Fruit fly (Drosophila melanogaster) whole organism, embryonic: ENCODE data around the gene CG43448.

Source experiments
- Bgb ChIP-seq: fragments of 200-800 bp; sonication (Bioruptor generic); IDR thresholded peaks from 2 replicates; pipeline ENCODE4 v1.3.6; 2022; ENCODE audit warnings: missing biosample characterization, missing genetic modification characterization; ENCODE audit not compliant: partially characterized antibody
- Blimp-1 ChIP-seq: fragments of 200-800 bp; sonication (Bioruptor generic); optimal IDR thresholded peaks from 3 replicates; lab custom pipeline; 2018; ENCODE audit warnings: missing biosample characterization, missing genetic modification characterization, mild to moderate bottlenecking, moderate library complexity, missing genetic modification reagents
- CG11093 ChIP-seq: fragments of 200-800 bp; sonication (Bioruptor generic); IDR thresholded peaks from 3 replicates; pipeline ENCODE4 v1.3.6; 2022; ENCODE audit warnings: missing biosample characterization, missing genetic modification characterization
- CG11695 ChIP-seq: fragments of 200-800 bp; sonication (Bioruptor generic); IDR thresholded peaks from 3 replicates; pipeline ENCODE4 v1.3.6; 2022; ENCODE audit warnings: missing biosample characterization, missing genetic modification characterization
- CG12236 ChIP-seq: fragments of 200-800 bp; sonication (Bioruptor generic); optimal IDR thresholded peaks from 2 replicates; lab custom pipeline; 2016; ENCODE audit warnings: missing biosample characterization, missing genetic modification characterization
- CG15479 ChIP-seq: fragments of 200-800 bp; sonication (Bioruptor generic); optimal IDR thresholded peaks from 3 replicates; lab custom pipeline; 2019; ENCODE audit warnings: missing biosample characterization, mild to moderate bottlenecking, missing genetic modification characterization, moderate library complexity
- CG15601 ChIP-seq: fragments of 200-800 bp; sonication (Bioruptor generic); optimal IDR thresholded peaks from 3 replicates; lab custom pipeline; 2019; ENCODE audit warnings: missing biosample characterization, mild to moderate bottlenecking, missing genetic modification characterization, moderate library complexity
- CG17186 ChIP-seq: fragments of 200-800 bp; sonication (Bioruptor generic); optimal IDR thresholded peaks from 3 replicates; lab custom pipeline; 2017; ENCODE audit warnings: missing biosample characterization, missing genetic modification reagents, missing genetic modification characterization
- CG17361 ChIP-seq: fragments of 200-800 bp; sonication (Bioruptor generic); IDR thresholded peaks from 3 replicates; pipeline ENCODE4 v1.3.6; 2022; ENCODE audit warnings: missing biosample characterization, missing genetic modification characterization
- CG17829 ChIP-seq: fragments of 200-800 bp; optimal IDR thresholded peaks from 2 replicates; lab custom pipeline; 2019; ENCODE audit warnings: missing biosample characterization, mild to moderate bottlenecking, missing genetic modification characterization, moderate library complexity
- CG17912 ChIP-seq: fragments of 200-800 bp; sonication (Bioruptor generic); optimal IDR thresholded peaks from 2 replicates; lab custom pipeline; 2018; ENCODE audit warnings: missing biosample characterization, mild to moderate bottlenecking, missing genetic modification characterization
- CG2129 ChIP-seq: fragments of 200-800 bp; sonication (Bioruptor generic); IDR thresholded peaks from 2 replicates; pipeline ENCODE4 v1.3.6; 2022; ENCODE audit warnings: missing biosample characterization, missing genetic modification characterization; ENCODE audit not compliant: partially characterized antibody
- CG3065 ChIP-seq: fragments of 200-800 bp; sonication (Bioruptor generic); optimal IDR thresholded peaks from 2 replicates; lab custom pipeline; 2016; ENCODE audit warnings: missing biosample characterization, missing genetic modification characterization
- CG32767 ChIP-seq: fragments of 200-800 bp; sonication (Bioruptor generic); IDR thresholded peaks from 2 replicates; pipeline ENCODE4 v1.3.6; 2022; ENCODE audit warnings: missing biosample characterization, missing genetic modification characterization
- CG43689 ChIP-seq: fragments of 200-800 bp; sonication (Bioruptor generic); IDR thresholded peaks from 2 replicates; pipeline ENCODE4 v1.3.6; 2022; ENCODE audit warnings: missing biosample characterization, missing genetic modification characterization
- CG6689 ChIP-seq: fragments of 200-800 bp; sonication (Bioruptor generic); IDR thresholded peaks from 2 replicates; pipeline ENCODE4 v1.3.6; 2022; ENCODE audit warnings: missing biosample characterization, missing genetic modification characterization
- CG8089 ChIP-seq: fragments of 200-800 bp; sonication (Bioruptor generic); optimal IDR thresholded peaks from 3 replicates; lab custom pipeline; 2016; ENCODE audit warnings: missing biosample characterization, missing genetic modification characterization
- CG9609 ChIP-seq: fragments of 200-800 bp; sonication (Bioruptor generic); optimal IDR thresholded peaks from 3 replicates; lab custom pipeline; 2016; ENCODE audit warnings: missing biosample characterization, missing genetic modification characterization
- D19A ChIP-seq: fragments of 200-800 bp; optimal IDR thresholded peaks from 3 replicates; lab custom pipeline; 2019; ENCODE audit warnings: missing biosample characterization, mild to moderate bottlenecking, missing genetic modification characterization, moderate library complexity
- Doc3 ChIP-seq: fragments of 200-800 bp; sonication (Bioruptor generic); IDR thresholded peaks from 3 replicates; pipeline ENCODE4 v1.3.6; 2022; ENCODE audit warnings: missing biosample characterization, missing genetic modification characterization; ENCODE audit not compliant: partially characterized antibody
- Fer2 ChIP-seq: fragments of 200-800 bp; sonication (Bioruptor generic); optimal IDR thresholded peaks from 2 replicates; lab custom pipeline; 2018; ENCODE audit warnings: missing biosample characterization, mild to moderate bottlenecking, missing genetic modification characterization, moderate library complexity
- HLH3B ChIP-seq: fragments of 200-800 bp; sonication (Bioruptor generic); IDR thresholded peaks from 2 replicates; pipeline ENCODE4 v1.3.6; 2022; ENCODE audit warnings: missing biosample characterization, missing genetic modification characterization
- HLH54F ChIP-seq: fragments of 200-800 bp; sonication (Bioruptor generic); optimal IDR thresholded peaks from 3 replicates; lab custom pipeline; 2016; ENCODE audit warnings: missing biosample characterization, missing genetic modification characterization
- MESR4 ChIP-seq: fragments of 200-800 bp; sonication (Bioruptor generic); optimal IDR thresholded peaks from 2 replicates; lab custom pipeline; 2018; ENCODE audit warnings: missing biosample characterization, mild to moderate bottlenecking, missing genetic modification characterization, moderate library complexity
- NC2β ChIP-seq: fragments of 200-800 bp; sonication (Bioruptor generic); optimal IDR thresholded peaks from 2 replicates; lab custom pipeline; 2016; ENCODE audit warnings: missing biosample characterization, missing genetic modification characterization
- NFAT ChIP-seq: fragments of 200-800 bp; sonication (Bioruptor generic); IDR thresholded peaks from 2 replicates; pipeline ENCODE4 v1.3.6; 2022; ENCODE audit warnings: missing biosample characterization, missing genetic modification characterization
- Neu2 ChIP-seq: fragments of 200-800 bp; sonication (Bioruptor generic); optimal IDR thresholded peaks from 3 replicates; lab custom pipeline; 2016; ENCODE audit warnings: missing biosample characterization, missing genetic modification characterization, borderline replicate concordance
- Optix ChIP-seq: fragments of 200-800 bp; sonication (Bioruptor generic); IDR thresholded peaks from 3 replicates; pipeline ENCODE4 v1.3.6; 2022; ENCODE audit warnings: missing biosample characterization, missing genetic modification characterization
- PHDP ChIP-seq: fragments of 200-800 bp; sonication (Bioruptor generic); optimal IDR thresholded peaks from 3 replicates; lab custom pipeline; 2018; ENCODE audit warnings: missing biosample characterization, mild to moderate bottlenecking, missing genetic modification characterization, moderate library complexity
- Scr ChIP-seq: fragments of 200-800 bp; sonication (Bioruptor generic); IDR thresholded peaks from 2 replicates; pipeline ENCODE4 v1.3.6; 2022; ENCODE audit warnings: missing biosample characterization, missing genetic modification characterization; ENCODE audit not compliant: partially characterized antibody
- Sry-β ChIP-seq: fragments of 200-800 bp; sonication (Bioruptor generic); optimal IDR thresholded peaks from 2 replicates; lab custom pipeline; 2018; ENCODE audit warnings: missing biosample characterization, mild to moderate bottlenecking, missing genetic modification characterization, moderate library complexity
- Sry-δ ChIP-seq: fragments of 200-800 bp; sonication (Bioruptor generic); optimal IDR thresholded peaks from 2 replicates; lab custom pipeline; 2016; ENCODE audit warnings: missing biosample characterization, missing genetic modification characterization
- ab ChIP-seq: fragments of 200-800 bp; sonication (Bioruptor generic); optimal IDR thresholded peaks from 2 replicates; lab custom pipeline; 2016; ENCODE audit warnings: missing biosample characterization, missing genetic modification characterization
- aop ChIP-seq: fragments of 200-800 bp; sonication (Bioruptor generic); IDR thresholded peaks from 2 replicates; pipeline ENCODE4 v1.3.6; 2022; ENCODE audit warnings: missing biosample characterization, missing genetic modification characterization
- bbx ChIP-seq: fragments of 200-800 bp; sonication (Bioruptor generic); IDR thresholded peaks from 2 replicates; pipeline ENCODE4 v1.3.6; 2022; ENCODE audit warnings: missing biosample characterization, missing genetic modification characterization; ENCODE audit not compliant: partially characterized antibody
- chif ChIP-seq, 2 experiments: fragments of 200-800 bp; sonication (Bioruptor generic); optimal IDR thresholded peaks; 3 replicates each; lab custom pipeline; 2016; ENCODE audit warnings: missing biosample characterization in 2 of 2, missing genetic modification characterization in 2 of 2
- crol ChIP-seq: fragments of 200-800 bp; sonication (Bioruptor generic); IDR thresholded peaks from 2 replicates; pipeline ENCODE4 v1.3.6; 2022; ENCODE audit warnings: missing biosample characterization, missing genetic modification characterization
- fu2 ChIP-seq: fragments of 200-800 bp; sonication (Bioruptor generic); optimal IDR thresholded peaks from 2 replicates; lab custom pipeline; 2016; ENCODE audit warnings: missing biosample characterization, missing genetic modification characterization
- ham ChIP-seq: fragments of 200-800 bp; sonication (Bioruptor generic); IDR thresholded peaks from 2 replicates; pipeline ENCODE4 v1.3.6; 2022; ENCODE audit warnings: missing biosample characterization, missing genetic modification characterization
- jing ChIP-seq: fragments of 200-800 bp; sonication (Bioruptor generic); optimal IDR thresholded peaks from 2 replicates; lab custom pipeline; 2018; ENCODE audit warnings: missing biosample characterization, mild to moderate bottlenecking, missing genetic modification characterization
- klu ChIP-seq: fragments of 200-800 bp; sonication (Bioruptor generic); IDR thresholded peaks from 2 replicates; pipeline ENCODE4 v1.3.6; 2022; ENCODE audit warnings: missing biosample characterization, missing genetic modification characterization
- lov ChIP-seq, 2 experiments: fragments of 200-800 bp in 1 of 2; fragments of >200 bp in 1 of 2; sonication (Bioruptor generic) in 1 of 2; IDR thresholded peaks in 1 of 2; optimal IDR thresholded peaks in 1 of 2; 2 replicates in 1 of 2; 3 replicates in 1 of 2; pipeline versions ENCODE4 v1.3.6 to Lab custom; 2017 to 2022; ENCODE audit warnings: missing biosample characterization in 1 of 2, missing genetic modification characterization in 1 of 2
- mld ChIP-seq: fragments of 200-800 bp; sonication (Bioruptor generic); IDR thresholded peaks from 3 replicates; pipeline ENCODE4 v1.3.6; 2022; ENCODE audit warnings: missing biosample characterization, missing genetic modification characterization; ENCODE audit not compliant: partially characterized antibody
- run ChIP-seq: fragments of 200-800 bp; sonication (Bioruptor generic); optimal IDR thresholded peaks from 3 replicates; lab custom pipeline; 2018; ENCODE audit warnings: missing biosample characterization, mild to moderate bottlenecking, missing genetic modification characterization
- sens-2 ChIP-seq: fragments of 200-800 bp; sonication (Bioruptor generic); IDR thresholded peaks from 2 replicates; pipeline ENCODE4 v1.3.6; 2022; ENCODE audit warnings: missing biosample characterization, missing genetic modification characterization
- slou ChIP-seq: fragments of 200-800 bp; sonication (Bioruptor generic); optimal IDR thresholded peaks from 3 replicates; lab custom pipeline; 2016; ENCODE audit warnings: missing biosample characterization, missing genetic modification characterization
- tin ChIP-seq: fragments of 200-800 bp; sonication (Bioruptor generic); optimal IDR thresholded peaks from 3 replicates; lab custom pipeline; 2016; ENCODE audit warnings: missing biosample characterization, missing genetic modification characterization
- wor ChIP-seq: fragments of 200-800 bp; sonication (Bioruptor generic); IDR thresholded peaks from 2 replicates; pipeline ENCODE4 v1.3.6; 2022; ENCODE audit warnings: missing biosample characterization, missing genetic modification characterization

The CG43448 gene

DNA sequence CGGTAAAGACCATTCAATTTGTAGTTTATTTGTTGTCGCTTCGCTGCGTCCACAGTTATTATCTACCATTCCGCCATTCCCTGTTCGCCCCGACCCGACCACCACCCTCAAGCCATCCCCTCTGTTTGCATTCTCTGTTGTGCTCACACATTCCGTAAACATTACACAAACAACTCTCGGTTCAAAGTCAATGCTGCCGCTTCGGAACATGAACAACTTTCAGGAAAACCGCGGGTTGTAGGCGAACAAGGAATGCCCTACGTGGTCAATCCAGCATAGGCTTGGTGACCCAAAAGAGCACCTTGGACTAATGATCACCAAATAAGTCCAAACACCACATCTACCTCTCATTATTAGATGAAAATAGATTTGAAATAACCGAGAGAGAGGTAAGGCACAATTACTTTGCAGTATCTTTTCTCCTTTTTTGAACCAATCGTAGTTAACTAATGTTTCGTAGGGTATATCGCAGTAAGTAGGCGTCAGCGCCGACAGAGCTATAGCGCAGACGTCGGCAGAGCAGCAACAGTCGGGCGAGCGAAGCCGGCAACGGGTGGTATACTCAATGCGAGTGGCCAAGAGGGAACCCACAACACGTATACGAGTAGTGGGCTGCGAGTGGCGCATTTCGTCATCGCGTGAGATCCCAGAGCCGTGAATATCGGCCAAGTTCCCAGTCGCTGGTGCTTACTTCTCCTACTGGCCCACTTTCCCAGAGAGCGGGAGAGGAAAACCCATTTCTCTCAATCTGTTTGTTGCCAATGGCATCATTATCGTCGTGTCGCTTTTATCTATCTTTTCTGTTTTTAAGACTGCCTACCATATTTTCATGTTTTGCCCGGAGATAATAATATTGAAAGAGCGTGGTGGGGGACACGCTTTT lies 34.2 kb downstream of the CG43448 start (continued):
- peak; percentile 97 for TF ChIP-seq HLH3B
- TF ChIP-seq NFAT, result peak; percentile 83
- TF ChIP-seq bbx (GFP tag; lab: Robert Waterston, UW), result 0 out of 2 replicates have a peak, but pooled peaks have one; percentile 26
- TF ChIP-seq CG17186, result peak; percentile 89
- peak; percentile 96 for TF ChIP-seq Blimp-1 (GFP tag; lab: Kevin White, UChicago)
- TF ChIP-seq slou (GFP tag; lab: Kevin White, UChicago), result peak; percentile 91
- peak; percentile 93 for TF ChIP-seq jing (GFP tag; lab: Kevin White, UChicago)
- TF ChIP-seq CG2129 (GFP tag; lab: Robert Waterston, UW), result no peak
- TF ChIP-seq lov (optimal IDR thresholded peaks at IDR 0.05; lab: Kevin White, UChicago), result no peak
- 0 out of 3 replicates have a peak, but pooled peaks have one; percentile 3 for TF ChIP-seq lov (GFP tag; IDR thresholded peaks at IDR 0.05; lab: Robert Waterston, UW)
- peak; percentile 99 for TF ChIP-seq D19A (tag; lab: Kevin White, UChicago)
- peak; percentile 90 for TF ChIP-seq CG11093 (GFP tag; lab: Robert Waterston, UW)
- no peak for TF ChIP-seq Bgb
- peak; percentile 93 to 98 for TF ChIP-seq chif (GFP tag; optimal IDR thresholded peaks at IDR 0.05; lab: Kevin White, UChicago)
- no peak for TF ChIP-seq MESR4 (GFP tag; lab: Kevin White, UChicago)
- TF ChIP-seq CG17361 (GFP tag; lab: Robert Waterston, UW), result peak; percentile 96
- TF ChIP-seq CG8089 (GFP tag; lab: Kevin White, UChicago), result peak; percentile 86
- TF ChIP-seq CG32767, result peak; percentile 93
- TF ChIP-seq aop, result peak; percentile 95
- TF ChIP-seq Scr (GFP tag; lab: Robert Waterston, UW), result 0 out of 2 replicates have a peak, but pooled peaks have one; percentile 24
- TF ChIP-seq CG12236, result peak; percentile 82
- TF ChIP-seq Optix (GFP tag; lab: Robert Waterston, UW), result peak; percentile 98
- TF ChIP-seq run (tag; lab: Kevin White, UChicago), result peak; percentile 94
- no peak for TF ChIP-seq Doc3 (GFP tag; lab: Robert Waterston, UW)
- TF ChIP-seq CG17829 (tag; lab: Kevin White, UChicago), result peak; percentile 91
- peak; percentile 77 for TF ChIP-seq Sry-δ (GFP tag; lab: Kevin White, UChicago)
- TF ChIP-seq NC2β, result peak; percentile 84
- TF ChIP-seq mld (GFP tag; lab: Robert Waterston, UW), result no peak
- TF ChIP-seq CG17912, result peak; percentile 59
- peak; percentile 74 for TF ChIP-seq ham (GFP tag; lab: Robert Waterston, UW)
- TF ChIP-seq HLH54F (GFP tag; lab: Kevin White, UChicago), result peak; percentile 94
- TF ChIP-seq ab (GFP tag; lab: Kevin White, UChicago), result peak; percentile 81
- TF ChIP-seq Neu2 (GFP tag; lab: Kevin White, UChicago), result peak; percentile 92
- TF ChIP-seq wor, result peak; percentile 92
- peak; percentile 64 for TF ChIP-seq Sry-β (GFP tag; lab: Kevin White, UChicago)
- peak; percentile 93 for TF ChIP-seq CG11695 (GFP tag; lab: Robert Waterston, UW)
- TF ChIP-seq Fer2 (tag; lab: Kevin White, UChicago), result peak; percentile 82
- peak; percentile 100 for TF ChIP-seq crol (GFP tag; lab: Robert Waterston, UW)
- peak; percentile 97 for TF ChIP-seq tin (GFP tag; lab: Kevin White, UChicago)
- TF ChIP-seq CG15479 (GFP tag; lab: Kevin White, UChicago), result no peak
- TF ChIP-seq PHDP (tag; lab: Kevin White, UChicago), result peak; percentile 91
- TF ChIP-seq fu2, result peak; percentile 94
- TF ChIP-seq sens-2, result peak; percentile 94
- TF ChIP-seq CG3065 (GFP tag; lab: Kevin White, UChicago), result peak; percentile 87
- peak; percentile 92 for TF ChIP-seq CG43689
- peak; percentile 95 for TF ChIP-seq CG6689 (GFP tag; lab: Robert Waterston, UW)
- TF ChIP-seq CG15601 (tag; lab: Kevin White, UChicago), result peak; percentile 87
- TF ChIP-seq klu (GFP tag; lab: Robert Waterston, UW), result peak; percentile 91
- TF ChIP-seq CG9609 (GFP tag; lab: Kevin White, UChicago), result peak; percentile 95
